Worm (Caenorhabditis elegans): ENCODE data around the gene irld-60.

ce11 chrIII:12702375-12702774, 48.4 kb downstream of the irld-60 start:
- TF ChIP-seq nhr-90 (tag; optimal IDR thresholded peaks at IDR 0.05; ENCODE audit: poor library complexity) = no peak
- no peak for TF ChIP-seq unc-30 (tag; optimal IDR thresholded peaks at IDR 0.05)
- no peak for TF ChIP-seq mep-1 (tag; optimal IDR thresholded peaks at IDR 0.05)
- no peak for TF ChIP-seq C16A3.4 (tag; optimal IDR thresholded peaks at IDR 0.05)
- TF ChIP-seq lsy-2 (tag; optimal IDR thresholded peaks at IDR 0.05) = no peak

Measured in whole organism, L1 larva.